Fruit fly (Drosophila melanogaster) whole organism, pupa: ENCODE data around the gene Obp93a.
A peak's percentile ranks its signal among the peaks of the same experiment; 100 is the strongest.

Experiments
- CG10348 ChIP-seq: fragments of 200-800 bp; sonication (Bioruptor generic); IDR thresholded peaks from 2 replicates; pipeline ENCODE4 v1.3.6; 2022; ENCODE audit warnings: missing biosample characterization, missing genetic modification characterization
- CG12605 ChIP-seq: fragments of 200-800 bp; sonication (Bioruptor generic); IDR thresholded peaks from 2 replicates; pipeline ENCODE4 v1.3.6; 2022; ENCODE audit warnings: missing biosample characterization, missing genetic modification characterization
- CG14655 ChIP-seq: fragments of 200-800 bp; sonication (Bioruptor generic); optimal IDR thresholded peaks from 3 replicates; lab custom pipeline; 2017; ENCODE audit warnings: mild to moderate bottlenecking, missing biosample characterization, missing genetic modification reagents, missing genetic modification characterization
- CG15710 ChIP-seq: fragments of 200-800 bp; sonication (Bioruptor generic); optimal IDR thresholded peaks from 2 replicates; lab custom pipeline; 2018; ENCODE audit warnings: missing biosample characterization, mild to moderate bottlenecking, missing genetic modification characterization, moderate library complexity
- CG17806 ChIP-seq: fragments of 200-800 bp; sonication (Bioruptor generic); optimal IDR thresholded peaks from 2 replicates; lab custom pipeline; 2018; ENCODE audit warnings: missing biosample characterization, mild to moderate bottlenecking, missing genetic modification characterization, moderate library complexity
- CG32121 ChIP-seq: fragments of 200-800 bp; sonication (Bioruptor generic); IDR thresholded peaks from 2 replicates; pipeline ENCODE4 v1.3.6; 2022; ENCODE audit warnings: missing biosample characterization, missing genetic modification characterization
- CG34367 ChIP-seq: fragments of 200-800 bp; sonication (Bioruptor generic); optimal IDR thresholded peaks from 2 replicates; lab custom pipeline; 2018; ENCODE audit warnings: missing biosample characterization, mild to moderate bottlenecking, missing genetic modification characterization
- CG4496 ChIP-seq: fragments of 200-800 bp; sonication (Bioruptor generic); IDR thresholded peaks from 3 replicates; pipeline ENCODE4 v1.3.6; 2022; ENCODE audit warnings: missing biosample characterization, missing genetic modification characterization
- CG8159 ChIP-seq: fragments of 200-800 bp; sonication (Bioruptor generic); optimal IDR thresholded peaks from 3 replicates; lab custom pipeline; 2018; ENCODE audit warnings: missing biosample characterization, mild to moderate bottlenecking, missing genetic modification characterization, moderate library complexity
- CG9948 ChIP-seq: fragments of 200-800 bp; sonication (Bioruptor generic); optimal IDR thresholded peaks from 2 replicates; lab custom pipeline; 2018; ENCODE audit warnings: missing biosample characterization, mild to moderate bottlenecking, missing genetic modification characterization, moderate library complexity
- D1 ChIP-seq: fragments of 200-800 bp; sonication (Bioruptor generic); optimal IDR thresholded peaks from 2 replicates; lab custom pipeline; 2018; ENCODE audit warnings: missing biosample characterization, mild to moderate bottlenecking, missing genetic modification characterization, moderate library complexity
- EcR ChIP-seq: fragments of 200-800 bp; sonication (Bioruptor generic); optimal IDR thresholded peaks from 3 replicates; lab custom pipeline; 2019; ENCODE audit warnings: missing biosample characterization, missing genetic modification characterization, mild to moderate bottlenecking, moderate library complexity, missing genetic modification reagents
- Ets98B ChIP-seq: fragments of 200-800 bp; sonication (Bioruptor generic); IDR thresholded peaks from 2 replicates; pipeline ENCODE4 v1.3.6; 2022; ENCODE audit warnings: missing biosample characterization, missing genetic modification characterization
- Pif1A ChIP-seq: fragments of 200-800 bp; sonication (Bioruptor generic); optimal IDR thresholded peaks from 3 replicates; lab custom pipeline; 2016; ENCODE audit warnings: missing biosample characterization, missing genetic modification characterization
- Pif1B ChIP-seq: fragments of 200-800 bp; sonication (Bioruptor generic); optimal IDR thresholded peaks from 3 replicates; lab custom pipeline; 2016; ENCODE audit warnings: missing biosample characterization, missing genetic modification characterization
- Snoo ChIP-seq: fragments of 200-800 bp; sonication (Bioruptor generic); optimal IDR thresholded peaks from 3 replicates; lab custom pipeline; 2017; ENCODE audit warnings: missing biosample characterization, mild to moderate bottlenecking, missing genetic modification characterization, inconsistent platforms
- fd96Ca ChIP-seq: fragments of 200-800 bp; sonication (Bioruptor generic); IDR thresholded peaks from 3 replicates; pipeline ENCODE4 v1.3.6; 2022; ENCODE audit warnings: missing biosample characterization, missing genetic modification characterization
- gl ChIP-seq: fragments of 200-800 bp; sonication (Bioruptor generic); optimal IDR thresholded peaks from 2 replicates; lab custom pipeline; 2018; ENCODE audit warnings: missing biosample characterization, mild to moderate bottlenecking, missing genetic modification characterization
- rn ChIP-seq: fragments of 200-800 bp; sonication (Bioruptor generic); IDR thresholded peaks from 2 replicates; pipeline ENCODE4 v1.3.6; 2022; ENCODE audit warnings: missing biosample characterization, missing genetic modification characterization

Obp93a gene

DNA sequence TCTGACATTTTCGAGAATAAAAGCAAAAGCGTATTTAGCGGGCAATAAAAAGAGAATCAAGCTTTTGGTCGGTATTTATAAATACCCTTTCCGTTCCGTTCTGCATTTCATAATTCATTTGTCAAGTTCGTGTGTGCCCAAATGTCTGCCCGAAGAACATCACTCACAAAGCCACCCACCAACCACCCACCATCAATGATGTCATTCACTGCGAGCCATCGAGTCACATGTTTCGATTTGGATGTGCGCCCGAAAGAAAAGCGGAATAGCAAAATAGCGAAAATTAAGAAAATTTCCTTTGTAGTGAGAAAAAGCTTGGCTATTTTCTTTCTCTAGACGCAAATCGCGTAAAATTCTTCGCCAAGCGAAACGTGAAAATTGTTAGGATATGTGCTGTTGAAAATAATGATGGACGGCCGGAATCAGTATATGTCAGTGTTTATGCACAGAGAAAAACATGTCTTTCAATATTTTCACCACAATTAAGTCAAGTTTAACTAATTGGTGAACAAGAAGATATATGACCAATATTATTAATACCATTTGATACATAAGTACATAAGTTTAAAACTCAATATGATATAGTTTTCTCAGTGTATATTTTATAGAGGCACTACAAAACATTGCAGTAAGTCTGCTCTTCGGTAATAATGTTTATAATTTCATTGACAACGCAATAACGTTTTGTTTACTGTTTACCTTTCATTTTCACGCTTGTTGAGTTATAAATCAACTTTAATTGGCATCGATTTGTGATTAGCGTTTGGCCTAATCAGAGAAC, 21.8 kb upstream of the Obp93a start:
- TF ChIP-seq Pif1B (GFP tag; lab: Kevin White, UChicago) (no peak), CG34367 (tag; lab: Kevin White, UChicago) (no peak), D1 (tag; lab: Kevin White, UChicago) (no peak), rn (no peak), EcR (GFP tag; lab: Kevin White, UChicago) (no peak), CG32121 (GFP tag; lab: Robert Waterston, UW) (peak; percentile 75), CG9948 (peak; percentile 20), fd96Ca (GFP tag; lab: Robert Waterston, UW) (no peak), CG4496 (GFP tag; lab: Robert Waterston, UW) (peak; percentile 58), CG12605 (GFP tag; lab: Robert Waterston, UW) (0 out of 2 replicates have a peak, but pooled peaks have one; percentile 28), CG8159 (no peak), Ets98B (GFP tag; lab: Robert Waterston, UW) (peak; percentile 31; the same call in 1 of the 2 replicates)

DNA sequence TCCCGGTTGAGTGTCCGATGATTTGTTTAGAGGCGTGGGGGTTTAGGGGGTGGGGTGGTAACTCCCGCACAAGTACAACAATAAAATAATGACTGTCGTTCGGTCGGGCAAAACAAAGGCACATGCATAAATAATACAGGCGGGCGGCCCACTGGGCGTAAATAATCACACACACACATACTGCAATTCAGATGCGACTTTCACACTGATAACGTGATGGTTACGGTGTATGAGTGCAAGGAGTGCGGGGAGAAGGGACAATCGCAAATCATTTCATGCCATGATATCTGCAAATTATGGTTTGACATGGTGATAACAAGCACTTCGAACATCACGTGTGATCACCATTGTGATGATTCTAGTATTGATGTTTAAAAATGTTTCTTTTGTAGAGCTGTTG, 20.6 kb upstream of the Obp93a start:
- TF ChIP-seq fd96Ca (GFP tag; lab: Robert Waterston, UW): no peak
- TF ChIP-seq CG17806 (tag; lab: Kevin White, UChicago): no peak
- TF ChIP-seq Pif1A (GFP tag; lab: Kevin White, UChicago): no peak
- TF ChIP-seq CG32121 (GFP tag; lab: Robert Waterston, UW): 0 out of 2 replicates have a peak, but pooled peaks have one; percentile 15
- TF ChIP-seq EcR (GFP tag; lab: Kevin White, UChicago): peak; percentile 8
- TF ChIP-seq CG9948: no peak
- 0 out of 2 replicates have a peak, but pooled peaks have one; percentile 19 for TF ChIP-seq Ets98B (GFP tag; lab: Robert Waterston, UW)

DNA sequence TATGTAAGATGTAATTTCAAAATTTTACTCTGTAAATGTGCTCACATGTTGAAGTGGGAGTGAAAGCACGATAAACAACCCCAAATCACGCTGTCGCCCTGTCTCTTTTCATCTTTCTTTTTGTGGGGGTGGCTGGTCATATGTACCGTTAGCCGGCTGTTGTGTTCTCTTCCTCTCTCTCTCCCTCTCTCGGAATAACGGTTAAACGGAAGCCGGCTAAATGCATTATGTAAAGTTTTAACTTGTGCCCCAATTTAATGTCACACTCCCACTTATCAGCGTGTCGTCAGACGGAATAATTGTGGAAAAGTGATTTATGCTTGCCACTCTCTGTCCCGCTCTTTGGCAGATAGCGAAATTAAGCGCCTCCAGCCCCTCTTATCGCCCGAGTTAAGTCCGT, 11.8 kb upstream of the Obp93a start:
- no peak for TF ChIP-seq CG14655 (GFP tag; lab: Kevin White, UChicago)
- no peak for TF ChIP-seq Snoo (tag; lab: Kevin White, UChicago)
- TF ChIP-seq CG17806 (tag; lab: Kevin White, UChicago): no peak
- TF ChIP-seq CG12605 (GFP tag; lab: Robert Waterston, UW): no peak
- no peak for TF ChIP-seq fd96Ca (GFP tag; lab: Robert Waterston, UW)
- no peak for TF ChIP-seq Pif1A (GFP tag; lab: Kevin White, UChicago)
- TF ChIP-seq CG32121 (GFP tag; lab: Robert Waterston, UW): no peak
- no peak for TF ChIP-seq EcR (GFP tag; lab: Kevin White, UChicago)
- TF ChIP-seq CG9948: no peak
- no peak for TF ChIP-seq CG15710 (tag; lab: Kevin White, UChicago)
- no peak for TF ChIP-seq CG4496 (GFP tag; lab: Robert Waterston, UW)
- TF ChIP-seq CG34367 (tag; lab: Kevin White, UChicago): no peak
- TF ChIP-seq CG10348 (GFP tag; lab: Robert Waterston, UW): no peak
- TF ChIP-seq Ets98B (GFP tag; lab: Robert Waterston, UW): no peak
- no peak for TF ChIP-seq D1 (tag; lab: Kevin White, UChicago)

DNA sequence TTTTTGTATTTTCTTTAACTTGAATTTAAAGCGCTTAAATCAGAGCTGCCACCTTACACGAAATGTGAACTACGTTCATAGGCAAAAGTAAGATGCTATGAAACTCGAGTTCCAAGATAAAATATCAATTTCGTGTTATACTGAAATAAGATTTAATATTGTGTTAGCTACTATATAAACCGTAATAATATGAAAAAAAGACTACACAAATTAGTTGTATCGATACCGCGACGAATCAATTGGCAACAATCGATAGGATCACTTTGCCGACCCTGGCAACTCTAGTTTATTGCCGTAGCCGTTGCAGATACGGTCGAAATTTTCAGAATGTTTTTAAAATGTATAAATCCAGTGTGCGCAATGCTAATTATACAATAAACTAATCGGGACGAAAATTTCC, 10.9 kb upstream of the Obp93a start, which contains the start of gene SNF4Agamma:
SNF4Agamma (plus strand) TSS at position 282 of the 400 bp plus-strand sequence.
- TF ChIP-seq CG8159 (no peak), CG14655 (GFP tag; lab: Kevin White, UChicago) (no peak), Pif1A (GFP tag; lab: Kevin White, UChicago) (no peak), gl (tag; lab: Kevin White, UChicago) (no peak), CG15710 (tag; lab: Kevin White, UChicago) (no peak), CG34367 (tag; lab: Kevin White, UChicago) (no peak), Ets98B (GFP tag; lab: Robert Waterston, UW) (peak; percentile 34; the same call in 1 of the 2 replicates)

DNA sequence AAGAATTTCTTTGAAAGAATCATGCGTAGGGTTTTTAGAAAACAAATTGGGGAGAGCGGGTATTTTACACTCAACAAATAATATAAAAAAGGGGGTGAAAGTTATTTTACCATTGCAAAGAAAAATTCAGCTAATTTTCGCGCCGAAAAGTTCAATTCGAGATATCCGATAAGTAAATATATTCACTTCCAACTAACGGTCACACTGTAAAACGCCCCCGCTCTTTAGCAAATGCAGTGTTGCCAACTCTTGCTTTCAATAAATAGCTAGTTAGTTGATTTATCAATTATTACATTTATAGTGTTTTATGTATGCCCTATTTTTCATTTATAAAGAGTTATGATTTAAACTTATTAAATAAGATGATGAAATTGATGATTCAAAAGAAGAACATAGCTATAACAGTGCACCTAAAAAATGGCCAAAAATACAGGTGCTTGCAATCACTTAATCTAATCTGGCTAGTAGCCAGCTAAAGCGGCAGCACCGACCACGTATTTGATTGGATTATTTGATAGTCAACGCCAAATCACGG, 8.8 kb upstream of the Obp93a start, which contains the start of gene meigo:
meigo (plus strand) TSS at position 51 of the 535 bp plus-strand sequence.
- TF ChIP-seq Snoo (tag; lab: Kevin White, UChicago): peak; percentile 2
- peak; percentile 57; the same call in 1 of the 3 replicates for TF ChIP-seq CG4496 (GFP tag; lab: Robert Waterston, UW)
- TF ChIP-seq CG15710 (tag; lab: Kevin White, UChicago): peak; percentile 63
- peak; percentile 39 for TF ChIP-seq CG9948
- no peak for TF ChIP-seq Pif1A (GFP tag; lab: Kevin White, UChicago)
- TF ChIP-seq CG17806 (tag; lab: Kevin White, UChicago): peak; percentile 54
- no peak for TF ChIP-seq CG12605 (GFP tag; lab: Robert Waterston, UW)
- TF ChIP-seq, all 21 proteins: peak for 5

DNA sequence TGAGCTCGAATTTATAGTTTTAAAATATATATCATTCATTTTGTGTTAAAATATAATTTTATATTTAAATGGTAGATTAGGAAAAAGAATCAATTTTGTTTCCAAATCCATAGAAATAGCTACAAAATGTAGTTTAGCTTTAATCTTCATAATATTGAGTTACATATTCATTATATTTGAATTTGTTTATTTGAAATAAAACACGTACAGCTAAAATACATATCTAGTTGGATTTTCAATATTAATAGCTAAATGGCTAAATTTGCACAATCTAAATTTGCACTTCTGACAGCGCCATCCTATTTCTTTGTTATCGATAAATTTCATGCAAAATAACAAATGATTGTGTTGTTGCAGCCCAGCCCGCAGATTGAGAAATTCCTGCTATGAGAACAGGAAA, 4.4 kb upstream of the Obp93a start, which contains the start of gene Usp8:
Usp8 (plus strand) TSS at position 312 of the 400 bp plus-strand sequence.
- TF ChIP-seq Snoo (tag; lab: Kevin White, UChicago) (no peak), CG15710 (tag; lab: Kevin White, UChicago) (peak; percentile 37), CG17806 (tag; lab: Kevin White, UChicago) (no peak), CG9948 (peak; percentile 30)
